Fruit fly (Drosophila melanogaster): ENCODE results near the gene flw.

DNA sequence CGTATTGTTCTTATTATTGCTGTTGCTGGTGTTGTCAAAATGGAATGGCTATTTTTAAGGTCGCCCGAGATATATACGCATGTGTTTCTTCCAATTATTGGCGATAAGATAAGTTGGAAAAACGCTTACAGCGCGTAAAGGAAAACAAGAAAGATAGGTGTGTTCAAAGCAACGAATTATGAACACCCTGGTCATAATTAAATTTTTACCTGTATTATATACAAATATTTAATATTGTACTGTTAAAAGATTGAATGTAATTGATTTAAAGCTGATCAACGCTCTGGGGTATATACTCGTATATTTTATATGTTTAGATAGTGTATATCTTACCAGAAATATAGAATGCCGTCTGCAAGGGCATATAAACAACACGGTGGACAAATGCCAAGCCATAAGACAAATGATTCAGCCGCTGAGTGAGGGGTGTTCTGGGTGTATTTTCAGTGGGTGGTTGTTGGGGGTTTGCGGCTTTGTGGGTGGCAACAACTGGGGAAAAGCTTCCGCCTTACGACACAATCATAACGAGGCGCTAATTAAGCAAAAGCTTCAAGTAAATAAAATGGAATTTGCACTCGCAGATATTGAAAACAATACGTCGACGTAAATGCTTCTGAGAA is 11.9 kb downstream of the flw start:
- TF ChIP-seq kay (GFP tag; ENCODE audit: borderline replicate concordance) (peak; percentile 67), pad (GFP tag; optimal IDR thresholded peaks at IDR 0.05) (no peak), toe (GFP tag; optimal IDR thresholded peaks at IDR 0.05) (no peak), Hr96 (GFP tag; optimal IDR thresholded peaks at IDR 0.05) (no peak), CG5204 (GFP tag; optimal IDR thresholded peaks at IDR 0.05) (no peak)

Measured in whole organism, adult.